Worm (Caenorhabditis elegans): ENCODE measurements around the gene ugt-41.
A peak's percentile ranks its signal among the peaks of the same experiment; 100 is the strongest.

- peak; percentile 82 for TF ChIP-seq attf-6 (GFP tag; IDR thresholded peaks at IDR 0.05)
- peak; percentile 92 for TF ChIP-seq pbrm-1 (GFP tag; IDR thresholded peaks at IDR 0.05)
- TF ChIP-seq hlh-26 (GFP tag; conservative IDR thresholded peaks at IDR 0.05) = no peak
- peak; percentile 25 for TF ChIP-seq atf-7 (tag; optimal IDR thresholded peaks at IDR 0.05)
- TF ChIP-seq attf-3 (GFP tag; conservative IDR thresholded peaks at IDR 0.05) = 0 out of 2 replicates have a peak, but pooled peaks have one; percentile 29
- TF ChIP-seq unc-130 (GFP tag; optimal IDR thresholded peaks at IDR 0.05) = peak; percentile 5
- TF ChIP-seq xnd-1 (tag; optimal IDR thresholded peaks at IDR 0.05) = peak; percentile 35
- TF ChIP-seq mes-4 (tag; optimal IDR thresholded peaks at IDR 0.05) = no peak
- TF ChIP-seq C17E4.6 (GFP tag; IDR thresholded peaks at IDR 0.05) = 0 out of 2 replicates have a peak, but pooled peaks have one; percentile 47
- no peak for TF ChIP-seq ama-1 (optimal IDR thresholded peaks at IDR 0.05)
- TF ChIP-seq ama-1 (GFP tag; optimal IDR thresholded peaks at IDR 0.05) = no peak
Observed at ce11 chrV:7142661-7143060, 20.7 kb downstream of the ugt-41 start.
